Worm (Caenorhabditis elegans): ENCODE data around the gene trh-1.

ce11 chrIV:17371469-17371868 lies 3.1 kb downstream of the trh-1 start, which contains the start of gene C30H6.5:
- no peak for TF ChIP-seq unc-62 (GFP tag; optimal IDR thresholded peaks at IDR 0.05 in 1 of 2)
- TF ChIP-seq unc-62 (tag; optimal IDR thresholded peaks at IDR 0.05), result no peak
- TF ChIP-seq lin-13 (GFP tag; optimal IDR thresholded peaks at IDR 0.05), result no peak
- no peak for TF ChIP-seq nhr-48 (tag; optimal IDR thresholded peaks at IDR 0.05)
- TF ChIP-seq lim-7 (GFP tag; IDR thresholded peaks at IDR 0.05), result no peak
- no peak for TF ChIP-seq aha-1 (tag)
- TF ChIP-seq snpc-4 (tag; optimal IDR thresholded peaks at IDR 0.05), result no peak
- TF ChIP-seq rbr-2 (tag; optimal IDR thresholded peaks at IDR 0.05), result no peak
- no peak for TF ChIP-seq dpl-1 (GFP tag; optimal IDR thresholded peaks at IDR 0.05)
- TF ChIP-seq fkh-10 (GFP tag; optimal IDR thresholded peaks at IDR 0.05), result no peak
- TF ChIP-seq ztf-11 (tag; optimal IDR thresholded peaks at IDR 0.05), result no peak
- no peak for TF ChIP-seq pqm-1 (tag; optimal IDR thresholded peaks at IDR 0.05)
- TF ChIP-seq ceh-62 (tag; optimal IDR thresholded peaks at IDR 0.05), result no peak
- TF ChIP-seq egl-27 (tag; optimal IDR thresholded peaks at IDR 0.05), result no peak
- no peak for TF ChIP-seq lin-15B (tag; optimal IDR thresholded peaks at IDR 0.05)
